ENCODE assay signal across 3 fruit fly cellular contexts in genomic region chr2L:4806109-4806508, dm6.
TF ChIP-seq lines count a peak whose summit lies in the region.

No protein-coding gene starts in this region.

- no peak for TF ChIP-seq CTCF in whole organism, embryonic (GFP tag; optimal IDR thresholded peaks at IDR 0.05; lab: Kevin White, UChicago)

TF ChIP-seq in whole organism, embryonic, 481 proteins besides CTCF, POLR2A, EP300 and RAD21 (continues in another document):
- TF ChIP-seq sens (GFP tag; lab: Kevin White, UChicago) = peak; percentile 55
- no peak for TF ChIP-seq da (GFP tag; optimal IDR thresholded peaks at IDR 0.05; lab: Kevin White, UChicago)
- no peak for TF ChIP-seq Fer3 (tag; optimal IDR thresholded peaks at IDR 0.05; lab: Kevin White, UChicago)
- no peak for TF ChIP-seq toy (GFP tag; IDR thresholded peaks at IDR 0.05; lab: Robert Waterston, UW)
- peak; percentile 1 for TF ChIP-seq CG12391 (tag; optimal IDR thresholded peaks at IDR 0.05; lab: Kevin White, UChicago)
- TF ChIP-seq ase (GFP tag; IDR thresholded peaks at IDR 0.05; lab: Robert Waterston, UW) = no peak
- TF ChIP-seq Dp (GFP tag; optimal IDR thresholded peaks at IDR 0.05; lab: Kevin White, UChicago) = no peak
- TF ChIP-seq CG34422 (GFP tag; IDR thresholded peaks at IDR 0.05; lab: Robert Waterston, UW) = no peak
- no peak for TF ChIP-seq CG17385 (GFP tag; optimal IDR thresholded peaks at IDR 0.05; lab: Kevin White, UChicago)
- TF ChIP-seq stc (GFP tag; IDR thresholded peaks at IDR 0.05; lab: Robert Waterston, UW) = peak; percentile 12; the same call in 1 of the 2 replicates
- no peak for TF ChIP-seq gt (GFP tag; IDR thresholded peaks at IDR 0.05; lab: Robert Waterston, UW)
- TF ChIP-seq kni (GFP tag; optimal IDR thresholded peaks at IDR 0.05; lab: Kevin White, UChicago) = no peak
- TF ChIP-seq yki (optimal IDR thresholded peaks at IDR 0.05; lab: Kevin White, UChicago) = no peak
- no peak for TF ChIP-seq slp2 (GFP tag; optimal IDR thresholded peaks at IDR 0.05; lab: Kevin White, UChicago)
- TF ChIP-seq Hand (GFP tag; optimal IDR thresholded peaks at IDR 0.05; lab: Kevin White, UChicago) = no peak
- no peak for TF ChIP-seq CG6765 (GFP tag; optimal IDR thresholded peaks at IDR 0.05; lab: Kevin White, UChicago)
- TF ChIP-seq fd64A (GFP tag; optimal IDR thresholded peaks at IDR 0.05; lab: Kevin White, UChicago) = no peak
- TF ChIP-seq Ada2b (GFP tag; IDR thresholded peaks at IDR 0.05; lab: Robert Waterston, UW) = peak; percentile 60; the same call in 1 of the 2 replicates
- TF ChIP-seq gro (GFP tag; optimal IDR thresholded peaks at IDR 0.05; lab: Kevin White, UChicago) = no peak
- no peak for TF ChIP-seq HLHmδ (GFP tag; optimal IDR thresholded peaks at IDR 0.05; lab: Kevin White, UChicago)
- no peak for TF ChIP-seq Scr (GFP tag; IDR thresholded peaks at IDR 0.05; lab: Robert Waterston, UW; ENCODE audit: partially characterized antibody)
- no peak for TF ChIP-seq D (optimal IDR thresholded peaks at IDR 0.05; lab: Kevin White, UChicago)
- no peak for TF ChIP-seq D (GFP tag; optimal IDR thresholded peaks at IDR 0.05; lab: Kevin White, UChicago)
- TF ChIP-seq Ptx1 (GFP tag; IDR thresholded peaks at IDR 0.05; lab: Robert Waterston, UW) = peak; percentile 64
- peak; percentile 15 for TF ChIP-seq tap (tag; optimal IDR thresholded peaks at IDR 0.05; lab: Kevin White, UChicago)
- TF ChIP-seq CG4282 (GFP tag; optimal IDR thresholded peaks at IDR 0.05; lab: Kevin White, UChicago) = no peak
- TF ChIP-seq mld (GFP tag; IDR thresholded peaks at IDR 0.05; lab: Robert Waterston, UW; ENCODE audit: partially characterized antibody) = no peak
- no peak for TF ChIP-seq C15 (GFP tag; IDR thresholded peaks at IDR 0.05; lab: Robert Waterston, UW)
- 0 out of 2 replicates have a peak, but pooled peaks have one; percentile 62 for TF ChIP-seq HLH3B (GFP tag; IDR thresholded peaks at IDR 0.05; lab: Robert Waterston, UW)
- no peak for TF ChIP-seq CG1792 (GFP tag; optimal IDR thresholded peaks at IDR 0.05; lab: Kevin White, UChicago)
- TF ChIP-seq CHES-1-like (GFP tag; optimal IDR thresholded peaks at IDR 0.05; lab: Kevin White, UChicago) = no peak
- TF ChIP-seq CG8388 (GFP tag; optimal IDR thresholded peaks at IDR 0.05; lab: Kevin White, UChicago) = no peak

TF ChIP-seq in whole organism, prepupa, 60 proteins besides CTCF, POLR2A, EP300 and RAD21:
- TF ChIP-seq CG8119 (GFP tag; IDR thresholded peaks at IDR 0.05; lab: Robert Waterston, UW) (0 out of 3 replicates have a peak, but pooled peaks have one; percentile 14), CG6163 (GFP tag; IDR thresholded peaks at IDR 0.05; lab: Robert Waterston, UW) (0 out of 3 replicates have a peak, but pooled peaks have one; percentile 13), Eip93F (GFP tag; optimal IDR thresholded peaks at IDR 0.05; lab: Kevin White, UChicago) (no peak), Eip78C (GFP tag; lab: Kevin White, UChicago) (peak; percentile 2), lz (GFP tag; optimal IDR thresholded peaks at IDR 0.05; lab: Kevin White, UChicago) (no peak), CG10669 (GFP tag; optimal IDR thresholded peaks at IDR 0.05; lab: Kevin White, UChicago) (no peak), net (GFP tag; optimal IDR thresholded peaks at IDR 0.05; lab: Kevin White, UChicago) (no peak), CG6792 (GFP tag; optimal IDR thresholded peaks at IDR 0.05; lab: Kevin White, UChicago) (no peak)

TF ChIP-seq in whole organism, pupa, 21 proteins besides CTCF, POLR2A, EP300 and RAD21:
- TF ChIP-seq Pif1B (GFP tag; optimal IDR thresholded peaks at IDR 0.05; lab: Kevin White, UChicago) (no peak), Ets98B (GFP tag; IDR thresholded peaks at IDR 0.05; lab: Robert Waterston, UW) (no peak), CG8159 (tag; optimal IDR thresholded peaks at IDR 0.05; lab: Kevin White, UChicago) (peak; percentile 14), CG32121 (GFP tag; IDR thresholded peaks at IDR 0.05; lab: Robert Waterston, UW) (no peak), CG17806 (tag; optimal IDR thresholded peaks at IDR 0.05; lab: Kevin White, UChicago) (peak; percentile 3), CG34367 (tag; optimal IDR thresholded peaks at IDR 0.05; lab: Kevin White, UChicago) (no peak), gl (tag; optimal IDR thresholded peaks at IDR 0.05; lab: Kevin White, UChicago) (no peak)

Comparison
In these comparisons a context has a peak if more than half of its experiments do, and no peak if none do; other contexts are left out.
1. Of the 7 proteins assayed by ChIP-seq in both whole organism, embryonic and whole organism, prepupa: peak only in whole organism, embryonic: Sox102F; only in whole organism, prepupa: none; in both: none; in neither: 6.